Fruit fly (Drosophila melanogaster) whole organism, wandering third instar larva: ENCODE results near the gene mats.

ENCODE experiments used
- Dif ChIP-seq: fragments of 200-275, 200-300 bp; sonication (Bioruptor generic); optimal IDR thresholded peaks from 2 replicates; lab custom pipeline; 2018; ENCODE audit warnings: missing biosample characterization, missing genetic modification characterization; ENCODE audit not compliant: partially characterized antibody
- Myc ChIP-seq: fragments of >200 bp; optimal IDR thresholded peaks from 2 replicates; lab custom pipeline; 2017
- N ChIP-seq: fragments of >200 bp; optimal IDR thresholded peaks from 2 replicates; lab custom pipeline; 2018; ENCODE audit warnings: missing biosample characterization, missing external identifiers, missing genetic modification characterization
- br ChIP-seq: fragments of 200-800 bp; sonication (Bioruptor generic); optimal IDR thresholded peaks from 2 replicates; lab custom pipeline; 2016; ENCODE audit warnings: missing biosample characterization, missing genetic modification characterization
- foxo ChIP-seq, 2 experiments: fragments of 200-800 bp; sonication (Bioruptor generic); optimal IDR thresholded peaks; 2 replicates in 1 of 2; 3 replicates in 1 of 2; lab custom pipeline; 2016 to 2017; ENCODE audit warnings: missing biosample characterization in 2 of 2, missing genetic modification characterization in 2 of 2
- psq ChIP-seq: fragments of 200-800 bp; sonication (Bioruptor generic); optimal IDR thresholded peaks from 3 replicates; lab custom pipeline; 2017; ENCODE audit warnings: missing biosample characterization, mild to moderate bottlenecking, missing genetic modification characterization, moderate library complexity
- woc ChIP-seq: sonication (Bioruptor generic); optimal IDR thresholded peaks from 2 replicates; lab custom pipeline; 2016; ENCODE audit warnings: missing biosample characterization, mild to moderate bottlenecking, missing genetic modification characterization

- TF ChIP-seq foxo (GFP tag; optimal IDR thresholded peaks at IDR 0.05; lab: Kevin White, UChicago) (no peak), psq (no peak), Dif (GFP tag; lab: Kevin White, UChicago) (no peak), N (GFP tag; lab: Kevin White, UChicago) (no peak), woc (GFP tag; lab: Kevin White, UChicago) (no peak), Myc (no peak), br (GFP tag; lab: Kevin White, UChicago) (no peak)
Observed at dm6 chr3R:22372535-22372934, 48.4 kb upstream of the mats start, which contains the start of gene CG7069.
